Fruit fly (Drosophila melanogaster): ENCODE measurements around the gene Gal.

Gene Gal

DNA sequence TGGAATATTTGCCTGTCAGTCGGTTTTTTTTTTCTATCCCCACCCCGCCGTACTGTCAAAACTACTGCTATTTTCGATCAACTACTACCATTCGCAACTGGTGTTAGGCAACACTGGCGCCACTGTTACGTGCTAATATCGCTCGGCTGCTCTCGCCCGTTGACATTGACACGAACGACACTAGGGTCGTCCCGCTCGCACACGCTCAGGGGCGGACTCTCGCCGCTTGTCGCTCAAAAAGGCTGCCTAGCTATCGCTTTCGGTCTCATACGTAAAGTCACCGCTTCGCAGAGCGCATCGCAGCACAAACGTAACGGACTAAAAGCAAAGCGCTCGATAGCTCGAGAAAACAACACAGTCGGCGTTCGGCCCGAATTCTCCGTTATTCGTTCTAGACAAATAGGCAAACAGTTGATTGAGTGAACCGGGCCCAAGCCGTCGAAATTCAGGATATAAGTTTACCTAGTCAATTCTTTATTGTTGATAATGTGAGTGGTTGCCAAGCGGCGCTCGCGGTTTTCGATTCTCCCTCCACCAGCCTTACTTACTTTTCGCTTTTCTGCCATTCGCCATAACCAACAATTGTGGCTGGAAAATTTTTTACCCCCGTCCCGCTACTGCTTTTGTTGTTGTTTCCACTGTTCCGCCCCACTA, 24.2 kb downstream of the Gal start (continued):
- TF ChIP-seq Eip78C (GFP tag) (peak; percentile 86), fd59A (GFP tag; optimal IDR thresholded peaks at IDR 0.05) (peak; percentile 33), OdsH (GFP tag; optimal IDR thresholded peaks at IDR 0.05) (peak; percentile 23), CG10669 (GFP tag; optimal IDR thresholded peaks at IDR 0.05) (peak; percentile 4), CG11294 (GFP tag; IDR thresholded peaks at IDR 0.05) (no peak), Eip75B (GFP tag; optimal IDR thresholded peaks at IDR 0.05) (peak; percentile 48), Hr4 (GFP tag; optimal IDR thresholded peaks at IDR 0.05) (peak; percentile 14), eg (GFP tag; IDR thresholded peaks at IDR 0.05) (no peak), CG6163 (GFP tag; IDR thresholded peaks at IDR 0.05) (no peak), CG6854 (GFP tag; optimal IDR thresholded peaks at IDR 0.05) (peak; percentile 50), CG6792 (GFP tag; optimal IDR thresholded peaks at IDR 0.05) (peak; percentile 2), fd85E (GFP tag; optimal IDR thresholded peaks at IDR 0.05) (no peak), Eip93F (GFP tag; optimal IDR thresholded peaks at IDR 0.05) (no peak), lz (GFP tag; optimal IDR thresholded peaks at IDR 0.05) (peak; percentile 45), topi (GFP tag; optimal IDR thresholded peaks at IDR 0.05) (peak; percentile 35), pdm3 (GFP tag; optimal IDR thresholded peaks at IDR 0.05) (peak; percentile 25)

DNA sequence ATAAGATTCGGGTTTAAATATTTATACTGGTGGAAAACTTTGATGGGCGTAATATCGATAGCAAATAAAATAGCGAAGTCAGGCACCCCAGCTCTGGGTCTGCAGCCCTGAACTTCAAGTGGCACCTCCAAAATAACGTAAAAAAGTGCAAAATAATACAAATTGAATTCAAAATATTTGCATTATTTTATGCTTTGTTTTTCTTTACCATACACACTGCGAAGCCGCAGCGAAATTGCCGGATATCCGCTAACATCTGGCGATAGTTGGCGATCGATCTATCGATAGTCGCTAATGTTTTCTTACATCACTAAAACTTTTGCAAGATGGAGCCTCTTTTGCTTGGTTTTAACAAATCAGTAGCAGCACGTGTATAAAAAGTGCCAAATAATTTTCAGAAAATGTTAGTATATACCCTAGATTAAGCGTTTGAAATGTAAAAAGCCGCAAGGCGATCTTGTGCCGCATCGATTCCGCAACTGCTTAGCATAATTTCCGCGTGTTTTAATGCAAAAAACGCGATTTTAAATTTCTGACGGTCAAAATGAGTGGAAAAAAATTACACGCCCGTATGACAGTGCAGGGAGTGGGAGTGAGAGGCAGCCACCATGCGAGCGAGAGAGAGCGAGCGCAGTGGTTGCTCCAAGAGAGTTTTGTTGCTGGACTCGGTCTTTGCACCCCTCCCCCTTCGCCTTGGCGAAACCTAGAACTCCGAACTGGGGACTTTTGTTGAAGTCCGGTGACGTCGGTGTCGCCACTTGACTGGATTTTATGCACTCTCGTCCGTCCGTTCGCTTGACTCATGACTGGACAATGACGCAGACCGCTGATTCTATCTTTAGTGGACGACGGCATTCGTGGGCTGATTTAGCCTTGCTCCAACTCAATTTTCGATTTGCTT, 24.9 kb downstream of the Gal start, which contains the start of gene eIF4A:
Gene eIF4A (plus strand): TSS at position 332 of the 901 bp plus-strand sequence.
- TF ChIP-seq achi (GFP tag; optimal IDR thresholded peaks at IDR 0.05) (peak; percentile 35), CG6163 (GFP tag; IDR thresholded peaks at IDR 0.05) (no peak), lz (GFP tag; optimal IDR thresholded peaks at IDR 0.05) (peak; percentile 1), Gug (GFP tag; IDR thresholded peaks at IDR 0.05) (no peak), salr (GFP tag; optimal IDR thresholded peaks at IDR 0.05) (peak in 1 of 2 experiments; percentile 7), CG3032 (tag; optimal IDR thresholded peaks at IDR 0.05) (peak; percentile 24), fkh (GFP tag; optimal IDR thresholded peaks at IDR 0.05) (peak; percentile 93), spab (GFP tag; optimal IDR thresholded peaks at IDR 0.05) (no peak), Eip78C (GFP tag) (peak; percentile 64), Smox (GFP tag; optimal IDR thresholded peaks at IDR 0.05) (no peak), CG16779 (tag; optimal IDR thresholded peaks at IDR 0.05) (peak; percentile 49), CG31627 (GFP tag; optimal IDR thresholded peaks at IDR 0.05) (peak; percentile 0), CG8119 (GFP tag; IDR thresholded peaks at IDR 0.05) (no peak), CG10631 (GFP tag; optimal IDR thresholded peaks at IDR 0.05) (no peak), topi (GFP tag; optimal IDR thresholded peaks at IDR 0.05) (peak; percentile 8), fd59A (GFP tag; optimal IDR thresholded peaks at IDR 0.05) (no peak), CG10669 (GFP tag; optimal IDR thresholded peaks at IDR 0.05) (no peak), svp (GFP tag) (peak; percentile 43), CG34406 (GFP tag; optimal IDR thresholded peaks at IDR 0.05) (no peak), CG6792 (GFP tag; optimal IDR thresholded peaks at IDR 0.05) (no peak), fd85E (GFP tag; optimal IDR thresholded peaks at IDR 0.05) (no peak), CG6808 (GFP tag; optimal IDR thresholded peaks at IDR 0.05) (peak; percentile 28), CG6854 (GFP tag; optimal IDR thresholded peaks at IDR 0.05) (no peak), CG3919 (GFP tag; optimal IDR thresholded peaks at IDR 0.05) (peak; percentile 15), ss (GFP tag; optimal IDR thresholded peaks at IDR 0.05) (peak in 1 of 2 experiments; percentile 12), dsx (GFP tag; optimal IDR thresholded peaks at IDR 0.05; ENCODE audit: poor library complexity, severe bottlenecking) (no peak)

DNA sequence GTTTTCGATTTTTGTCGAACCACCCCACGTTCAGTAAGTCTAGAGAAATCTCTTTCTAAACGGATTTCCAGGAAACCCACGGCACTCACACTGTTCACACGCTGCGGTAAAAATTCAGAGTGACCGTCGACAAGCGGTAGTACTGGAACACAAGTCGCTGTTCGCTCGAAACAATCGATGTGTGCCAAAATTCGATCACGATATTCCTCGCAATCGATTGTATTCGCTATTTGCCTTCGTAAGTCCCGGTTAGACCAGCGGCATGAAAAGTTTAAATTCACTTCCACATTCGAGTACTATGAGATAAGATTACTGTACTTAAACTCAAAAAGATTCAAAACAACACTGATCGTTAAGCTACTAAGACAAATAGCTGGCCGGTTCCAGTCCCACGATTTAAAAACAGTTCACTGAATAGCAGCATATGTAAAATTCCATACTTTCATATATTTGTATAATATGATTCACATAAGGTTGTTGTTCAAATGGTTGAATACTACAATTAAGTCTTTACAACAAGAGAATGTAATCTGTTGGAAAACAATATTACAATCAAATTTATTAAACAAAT, 25.7 kb downstream of the Gal start, which contains the start of gene chic:
Gene chic (minus strand): TSS at position 157 of the 571 bp plus-strand sequence.
- TF ChIP-seq CG6854 (GFP tag; optimal IDR thresholded peaks at IDR 0.05), result peak; percentile 68
- peak; percentile 24 for TF ChIP-seq CG3919 (GFP tag; optimal IDR thresholded peaks at IDR 0.05)
- peak; percentile 19 for TF ChIP-seq Hr39 (GFP tag; optimal IDR thresholded peaks at IDR 0.05)
- TF ChIP-seq Sox15 (GFP tag; optimal IDR thresholded peaks at IDR 0.05), result no peak
- peak; percentile 33 for TF ChIP-seq Eip78C (GFP tag)
- no peak for TF ChIP-seq CG3032 (tag; optimal IDR thresholded peaks at IDR 0.05)
- peak; percentile 55 for TF ChIP-seq Sox102F (GFP tag; optimal IDR thresholded peaks at IDR 0.05)
- TF ChIP-seq pdm3 (GFP tag; optimal IDR thresholded peaks at IDR 0.05), result peak; percentile 4
- peak; percentile 34 for TF ChIP-seq Smox (GFP tag; optimal IDR thresholded peaks at IDR 0.05)
- TF ChIP-seq cyc (GFP tag; optimal IDR thresholded peaks at IDR 0.05), result peak; percentile 1
- TF ChIP-seq CG7368 (GFP tag; optimal IDR thresholded peaks at IDR 0.05), result no peak
- TF ChIP-seq OdsH (GFP tag; optimal IDR thresholded peaks at IDR 0.05), result no peak
- TF ChIP-seq dac (GFP tag; optimal IDR thresholded peaks at IDR 0.05), result no peak
- peak; percentile 19 for TF ChIP-seq CG32006 (GFP tag; optimal IDR thresholded peaks at IDR 0.05)
- TF ChIP-seq Ets96B (tag; optimal IDR thresholded peaks at IDR 0.05), result peak; percentile 19
- peak; percentile 48 for TF ChIP-seq svp (GFP tag)
- TF ChIP-seq CG34406 (GFP tag; optimal IDR thresholded peaks at IDR 0.05), result peak; percentile 2
- peak; percentile 19 for TF ChIP-seq Hr4 (GFP tag; optimal IDR thresholded peaks at IDR 0.05)
- peak; percentile 3 for TF ChIP-seq vri (GFP tag; optimal IDR thresholded peaks at IDR 0.05)
- peak; percentile 2 to 29 for TF ChIP-seq ss (GFP tag; optimal IDR thresholded peaks at IDR 0.05)
